Worm (Caenorhabditis elegans) whole organism, mixed stage, embryonic: ENCODE data around the gene alh-13.

Experiments
- blmp-1 ChIP-seq: fragments of 150-350 bp; optimal IDR thresholded peaks from 2 replicates; lab custom pipeline; 2014; ENCODE audit warnings: missing biosample characterization, missing genetic modification characterization
- nhr-237 ChIP-seq: fragments of 150-350 bp; optimal IDR thresholded peaks from 2 replicates; lab custom pipeline; 2014; ENCODE audit warnings: missing biosample characterization, missing genetic modification characterization
- nhr-28 ChIP-seq: fragments of 150-350 bp; optimal IDR thresholded peaks from 2 replicates; lab custom pipeline; 2014; ENCODE audit warnings: missing biosample characterization, missing genetic modification characterization
- pha-4 ChIP-seq: fragments of 150-350 bp; optimal IDR thresholded peaks from 2 replicates; lab custom pipeline; 2018; ENCODE audit warnings: missing biosample characterization, missing genetic modification reagents, missing genetic modification characterization
- unc-39 ChIP-seq: fragments of 150-350 bp; optimal IDR thresholded peaks from 2 replicates; lab custom pipeline; 2014; ENCODE audit warnings: missing biosample characterization, missing genetic modification characterization
- zip-8 ChIP-seq: fragments of 150-350 bp; optimal IDR thresholded peaks from 2 replicates; lab custom pipeline; 2014; ENCODE audit warnings: missing biosample characterization, missing genetic modification characterization
- ztf-11 ChIP-seq: fragments of 150-350 bp; optimal IDR thresholded peaks from 2 replicates; lab custom pipeline; 2014; ENCODE audit warnings: missing biosample characterization, missing genetic modification characterization

ce11 chrX:12808085-12808922, 26.1 kb downstream of the alh-13 start, which contains the start of gene nhr-27:
- TF ChIP-seq pha-4 (tag; lab: Kevin White, UChicago) (no peak), nhr-237 (tag; lab: Kevin White, UChicago) (no peak), ztf-11 (tag; lab: Kevin White, UChicago) (no peak), zip-8 (tag; lab: Kevin White, UChicago) (no peak), nhr-28 (tag; lab: Kevin White, UChicago) (no peak), blmp-1 (tag; lab: Kevin White, UChicago) (no peak), unc-39 (no peak)
